Fruit fly (Drosophila melanogaster): ENCODE results near the gene boss.

Gene boss

DNA sequence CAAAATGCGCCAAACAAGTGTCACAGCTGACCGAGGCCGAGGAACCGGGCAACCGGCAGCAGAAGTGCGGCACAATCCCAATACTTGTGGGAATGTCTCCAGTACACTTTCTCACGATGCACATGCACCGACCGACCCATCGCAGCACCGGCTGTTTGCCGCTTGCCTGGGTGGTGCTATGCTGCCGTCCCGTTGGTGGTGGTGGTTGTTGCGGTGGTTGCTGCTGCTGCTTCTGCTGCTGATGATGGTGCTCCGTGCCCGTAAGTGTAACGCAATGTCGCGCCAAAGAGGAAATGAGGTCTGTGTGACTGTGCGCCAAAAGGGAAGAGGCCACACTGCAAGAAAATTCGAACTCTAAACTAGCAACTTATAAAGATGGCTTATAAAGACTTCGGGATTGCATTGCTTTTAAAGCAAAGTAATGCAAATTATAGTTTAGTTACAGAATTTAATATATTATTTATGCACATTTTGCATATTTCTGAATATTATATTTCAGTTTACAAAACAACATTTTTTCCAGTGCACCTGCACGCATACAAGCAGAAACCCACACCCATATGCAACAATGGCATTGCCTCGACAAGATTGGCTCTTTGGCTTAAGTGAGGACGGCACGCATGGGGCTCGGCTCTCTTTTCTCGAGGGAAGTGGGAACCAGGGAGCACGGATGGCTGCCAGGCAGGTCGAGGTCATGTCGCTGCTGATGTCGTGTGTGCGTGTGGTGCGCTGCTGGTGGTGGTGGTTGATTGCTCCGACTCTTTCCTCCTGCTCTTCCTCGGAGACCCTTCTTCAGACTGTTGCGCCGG, 34.6 kb downstream of the boss start, which contains the start of gene CG43116 (continued):
- TF ChIP-seq CG4820 (GFP tag; optimal IDR thresholded peaks at IDR 0.05): peak; percentile 93
- no peak for TF ChIP-seq Hmr (GFP tag; optimal IDR thresholded peaks at IDR 0.05)
- TF ChIP-seq CG17829 (tag; optimal IDR thresholded peaks at IDR 0.05): peak; percentile 97
- peak; percentile 67; the same call in 1 of the 2 replicates for TF ChIP-seq Ada2b (GFP tag; IDR thresholded peaks at IDR 0.05)
- TF ChIP-seq CG10209 (GFP tag; optimal IDR thresholded peaks at IDR 0.05): peak; percentile 88
- TF ChIP-seq CG3847 (GFP tag; IDR thresholded peaks at IDR 0.05): peak; percentile 47; the same call in 1 of the 2 replicates
- TF ChIP-seq bowl (GFP tag; IDR thresholded peaks at IDR 0.05): 0 out of 2 replicates have a peak, but pooled peaks have one; percentile 17
- no peak for TF ChIP-seq vfl (GFP tag; optimal IDR thresholded peaks at IDR 0.05)
- no peak for TF ChIP-seq Dek (tag; optimal IDR thresholded peaks at IDR 0.05)
- TF ChIP-seq E2f2 (GFP tag; IDR thresholded peaks at IDR 0.05): peak; percentile 46; the same call in 1 of the 2 replicates
- no peak for TF ChIP-seq CG11560 (tag; IDR thresholded peaks at IDR 0.05)
- TF ChIP-seq CG8281 (tag; optimal IDR thresholded peaks at IDR 0.05): peak; percentile 18
- TF ChIP-seq lola (GFP tag; optimal IDR thresholded peaks at IDR 0.05): peak in 1 of 3 experiments; percentile 98
- TF ChIP-seq psq (GFP tag; optimal IDR thresholded peaks at IDR 0.05): peak; percentile 71
- peak; percentile 95 for TF ChIP-seq fd102C (GFP tag; optimal IDR thresholded peaks at IDR 0.05)
- TF ChIP-seq pb (GFP tag; optimal IDR thresholded peaks at IDR 0.05): no peak
- peak; percentile 83 for TF ChIP-seq Drgx (GFP tag; IDR thresholded peaks at IDR 0.05)
- no peak for TF ChIP-seq ind (GFP tag; optimal IDR thresholded peaks at IDR 0.05)
- no peak for TF ChIP-seq D19B (GFP tag; optimal IDR thresholded peaks at IDR 0.05)
- TF ChIP-seq Fer3 (tag; optimal IDR thresholded peaks at IDR 0.05): no peak
- peak; percentile 89 for TF ChIP-seq CG17359 (tag; optimal IDR thresholded peaks at IDR 0.05)
- 0 out of 2 replicates have a peak, but pooled peaks have one; percentile 8 for TF ChIP-seq toy (GFP tag; IDR thresholded peaks at IDR 0.05)
- no peak for TF ChIP-seq dmrt99B (tag; optimal IDR thresholded peaks at IDR 0.05)
- TF ChIP-seq Sox102F (GFP tag; optimal IDR thresholded peaks at IDR 0.05): peak; percentile 90
- peak; percentile 80 for TF ChIP-seq CG11695 (GFP tag; IDR thresholded peaks at IDR 0.05)
- peak; percentile 73 for TF ChIP-seq crol (GFP tag; IDR thresholded peaks at IDR 0.05)
- TF ChIP-seq sens (GFP tag): peak; percentile 99
- no peak for TF ChIP-seq CG12071 (GFP tag; optimal IDR thresholded peaks at IDR 0.05)
- TF ChIP-seq CG17568 (GFP tag; optimal IDR thresholded peaks at IDR 0.05): no peak
- TF ChIP-seq cwo (GFP tag; optimal IDR thresholded peaks at IDR 0.05): no peak
- TF ChIP-seq tin (GFP tag; optimal IDR thresholded peaks at IDR 0.05): peak; percentile 92
- TF ChIP-seq trem (tag; optimal IDR thresholded peaks at IDR 0.05): peak; percentile 96
- peak; percentile 28; the same call in 1 of the 2 replicates for TF ChIP-seq aop (GFP tag; IDR thresholded peaks at IDR 0.05)
- peak; percentile 63 for TF ChIP-seq Med (GFP tag)
- TF ChIP-seq nom (GFP tag; optimal IDR thresholded peaks at IDR 0.05): peak; percentile 94
- peak; percentile 86 for TF ChIP-seq CG5245 (GFP tag; optimal IDR thresholded peaks at IDR 0.05)
- TF ChIP-seq Oli (tag; optimal IDR thresholded peaks at IDR 0.05): peak; percentile 90
- peak; percentile 81 for TF ChIP-seq cato (GFP tag; optimal IDR thresholded peaks at IDR 0.05; ENCODE audit: borderline replicate concordance)
- TF ChIP-seq ase (GFP tag; IDR thresholded peaks at IDR 0.05): peak; percentile 85
- TF ChIP-seq CG7963 (GFP tag; IDR thresholded peaks at IDR 0.05; ENCODE audit: partially characterized antibody): no peak
- TF ChIP-seq ranshi (GFP tag; IDR thresholded peaks at IDR 0.05): peak; percentile 79
- TF ChIP-seq CG6272 (GFP tag; IDR thresholded peaks at IDR 0.05): peak; percentile 42; the same call in 1 of the 2 replicates
- peak; percentile 78 for TF ChIP-seq ken (GFP tag; IDR thresholded peaks at IDR 0.05)
- peak; percentile 1 for TF ChIP-seq Sry-β (GFP tag; optimal IDR thresholded peaks at IDR 0.05)
- no peak for TF ChIP-seq CkIIα-i1 (GFP tag; IDR thresholded peaks at IDR 0.05)
- peak; percentile 95 for TF ChIP-seq unpg (GFP tag; optimal IDR thresholded peaks at IDR 0.05)
- TF ChIP-seq dmrt11E (tag; optimal IDR thresholded peaks at IDR 0.05): peak; percentile 99
- no peak for TF ChIP-seq inv (GFP tag; IDR thresholded peaks at IDR 0.05; ENCODE audit: partially characterized antibody)
